Worm (Caenorhabditis elegans): ENCODE results near the gene Y39C12A.9.

DNA sequence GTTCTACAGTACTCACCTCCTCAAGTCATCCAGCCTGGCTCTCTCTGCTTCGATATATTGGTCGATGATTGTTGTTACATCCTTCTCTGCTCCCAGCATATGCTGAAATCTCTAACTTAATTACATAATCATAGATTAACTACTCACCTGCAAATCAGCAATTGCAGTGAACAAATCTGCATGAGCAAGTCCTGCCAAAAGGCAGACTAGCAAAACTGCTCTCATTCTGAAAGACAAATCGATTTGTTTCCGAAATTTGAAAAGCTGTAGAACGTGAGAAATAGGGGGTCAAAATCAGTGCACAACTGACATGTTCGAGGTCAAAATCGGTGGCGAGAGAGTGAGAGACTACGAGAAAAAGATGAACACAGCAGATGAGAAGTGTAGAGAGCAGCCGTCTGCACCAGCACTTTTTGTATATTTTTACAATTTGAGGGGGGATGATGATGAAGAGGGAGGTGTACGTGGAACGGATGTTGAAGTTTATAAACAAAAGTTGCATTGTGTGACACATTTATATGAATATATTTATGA is 43.2 kb downstream of the Y39C12A.9 start, which contains the start of gene phy-2:
- TF ChIP-seq nhr-76 (tag; optimal IDR thresholded peaks at IDR 0.05): no peak
- no peak for TF ChIP-seq pha-4 (tag; optimal IDR thresholded peaks at IDR 0.05)
- no peak for TF ChIP-seq bed-3 (GFP tag; optimal IDR thresholded peaks at IDR 0.05)
- TF ChIP-seq ztf-11 (tag; optimal IDR thresholded peaks at IDR 0.05): no peak
- TF ChIP-seq snpc-4 (tag; optimal IDR thresholded peaks at IDR 0.05): no peak

Data from whole organism, mixed stage, embryonic.